Worm (Caenorhabditis elegans) whole organism, L2 larva: ENCODE results near the gene T19C3.4.

Source experiments
- C34F6.9 ChIP-seq: fragments of 150-350 bp; optimal IDR thresholded peaks from 2 replicates; lab custom pipeline; 2014; ENCODE audit warnings: missing biosample characterization, missing genetic modification characterization
- F13H6.1 ChIP-seq: sonication (generic microtip); optimal IDR thresholded peaks from 2 replicates; lab custom pipeline; 2016; ENCODE audit warnings: missing genetic modification characterization, missing compliant biosample characterization
- R02D3.7 ChIP-seq: fragments of 150-350 bp; optimal IDR thresholded peaks from 2 replicates; lab custom pipeline; 2014; ENCODE audit warnings: missing biosample characterization, missing genetic modification characterization
- Y55F3AM.14 ChIP-seq: fragments of 200-800 bp; sonication (Bioruptor generic); optimal IDR thresholded peaks from 2 replicates; lab custom pipeline; 2018; ENCODE audit warnings: mild to moderate bottlenecking, missing genetic modification characterization, missing compliant biosample characterization
- ZK546.5 ChIP-seq: sonication (generic microtip); optimal IDR thresholded peaks from 2 replicates; lab custom pipeline; 2017; ENCODE audit warnings: missing biosample characterization, missing genetic modification characterization
- alr-1 ChIP-seq: fragments of 150-350 bp; optimal IDR thresholded peaks from 2 replicates; lab custom pipeline; 2014; ENCODE audit warnings: missing biosample characterization, missing genetic modification characterization
- aly-2 ChIP-seq: fragments of 150-350 bp; optimal IDR thresholded peaks from 2 replicates; lab custom pipeline; 2014; ENCODE audit warnings: missing biosample characterization, missing genetic modification characterization
- ama-1 ChIP-seq: fragments of 150-350 bp; optimal IDR thresholded peaks from 2 replicates; lab custom pipeline; 2018; ENCODE audit warnings: inconsistent platforms
- ceh-16 ChIP-seq: fragments of 150-350 bp; optimal IDR thresholded peaks from 2 replicates; lab custom pipeline; 2014; ENCODE audit warnings: missing biosample characterization, missing genetic modification characterization
- ceh-82 ChIP-seq: fragments of 150-350 bp; optimal IDR thresholded peaks from 2 replicates; lab custom pipeline; 2014; ENCODE audit warnings: missing biosample characterization, missing genetic modification characterization
- crh-2 ChIP-seq: sonication (generic microtip); optimal IDR thresholded peaks from 2 replicates; lab custom pipeline; 2017; ENCODE audit warnings: missing biosample characterization, missing genetic modification characterization
- dmd-4 ChIP-seq: sonication (generic microtip); optimal IDR thresholded peaks from 2 replicates; lab custom pipeline; 2017; ENCODE audit warnings: missing biosample characterization, missing genetic modification characterization
- egl-27 ChIP-seq: sonication (generic microtip); optimal IDR thresholded peaks from 3 replicates; lab custom pipeline; 2017; ENCODE audit warnings: missing biosample characterization, missing genetic modification reagents, missing genetic modification characterization
- elt-3 ChIP-seq: sonication (generic microtip); optimal IDR thresholded peaks from 2 replicates; lab custom pipeline; 2017; ENCODE audit warnings: missing biosample characterization, missing genetic modification characterization
- fos-1 ChIP-seq: fragments of 150-350 bp; optimal IDR thresholded peaks from 2 replicates; lab custom pipeline; 2014; ENCODE audit warnings: missing biosample characterization, missing genetic modification characterization
- gmeb-1 ChIP-seq: fragments of 150-350 bp; optimal IDR thresholded peaks from 2 replicates; lab custom pipeline; 2014; ENCODE audit warnings: missing biosample characterization, missing genetic modification characterization
- lin-11 ChIP-seq: fragments of 150-350 bp; sonication (generic microtip); optimal IDR thresholded peaks from 2 replicates; lab custom pipeline; 2014; ENCODE audit warnings: missing biosample characterization, missing genetic modification characterization, inconsistent platforms, mixed read lengths
- lin-13 ChIP-seq: fragments of 150-350 bp; optimal IDR thresholded peaks from 2 replicates; lab custom pipeline; 2014; ENCODE audit warnings: missing biosample characterization, missing genetic modification reagents, missing genetic modification characterization
- lin-39 ChIP-seq: fragments of 150-350 bp; optimal IDR thresholded peaks from 2 replicates; lab custom pipeline; 2014; ENCODE audit warnings: missing biosample characterization, missing genetic modification reagents, missing genetic modification characterization
- mab-5 ChIP-seq: fragments of 150-350 bp; optimal IDR thresholded peaks from 2 replicates; lab custom pipeline; 2014; ENCODE audit warnings: missing biosample characterization, missing genetic modification characterization
- mdl-1 ChIP-seq, 2 experiments: fragments of 150-350 bp in 1 of 2; sonication (generic microtip) in 1 of 2; optimal IDR thresholded peaks; 2 replicates each; lab custom pipeline; 2017; ENCODE audit warnings: missing biosample characterization in 2 of 2, missing genetic modification characterization in 2 of 2
- nhr-10 ChIP-seq: sonication (generic microtip); optimal IDR thresholded peaks from 2 replicates; lab custom pipeline; 2017; ENCODE audit warnings: missing biosample characterization, missing genetic modification characterization
- nhr-12 ChIP-seq: fragments of 150-350 bp; optimal IDR thresholded peaks from 2 replicates; lab custom pipeline; 2014; ENCODE audit warnings: missing biosample characterization, missing genetic modification characterization
- nhr-129 ChIP-seq: fragments of 150-350 bp; optimal IDR thresholded peaks from 2 replicates; lab custom pipeline; 2014; ENCODE audit warnings: missing biosample characterization, missing genetic modification characterization
- nhr-21 ChIP-seq: fragments of 150-350 bp; optimal IDR thresholded peaks from 2 replicates; lab custom pipeline; 2014; ENCODE audit warnings: missing biosample characterization, missing genetic modification characterization
- nhr-23 ChIP-seq: fragments of 150-350 bp; optimal IDR thresholded peaks from 2 replicates; lab custom pipeline; 2014; ENCODE audit warnings: missing biosample characterization, missing genetic modification reagents, missing genetic modification characterization
- nhr-237 ChIP-seq: fragments of 150-350 bp; optimal IDR thresholded peaks from 2 replicates; lab custom pipeline; 2014; ENCODE audit warnings: missing biosample characterization, missing genetic modification characterization
- nhr-25 ChIP-seq: fragments of 150-350 bp; sonication (generic microtip); optimal IDR thresholded peaks from 3 replicates; lab custom pipeline; 2014; ENCODE audit warnings: missing biosample characterization, missing genetic modification characterization
- nhr-6 ChIP-seq: fragments of 150-350 bp; optimal IDR thresholded peaks from 2 replicates; lab custom pipeline; 2014; ENCODE audit warnings: missing biosample characterization, missing genetic modification characterization
- nhr-77 ChIP-seq: fragments of 150-350 bp; optimal IDR thresholded peaks from 2 replicates; lab custom pipeline; 2014; ENCODE audit warnings: missing biosample characterization, missing genetic modification characterization
- peb-1 ChIP-seq: fragments of 150-350 bp; optimal IDR thresholded peaks from 2 replicates; lab custom pipeline; 2014; ENCODE audit warnings: missing biosample characterization, missing genetic modification characterization
- sem-4 ChIP-seq: fragments of 150-350 bp; optimal IDR thresholded peaks from 2 replicates; lab custom pipeline; 2014; ENCODE audit warnings: missing biosample characterization, missing genetic modification reagents, missing genetic modification characterization
- skn-1 ChIP-seq: sonication (generic microtip); optimal IDR thresholded peaks from 2 replicates; lab custom pipeline; 2017; ENCODE audit warnings: missing biosample characterization, missing genetic modification characterization
- sma-3 ChIP-seq: sonication (generic microtip); optimal IDR thresholded peaks from 2 replicates; lab custom pipeline; 2016; ENCODE audit warnings: missing genetic modification reagents, missing genetic modification characterization, missing compliant biosample characterization
- sma-9 ChIP-seq, 2 experiments: fragments of 150-350 bp in 1 of 2; sonication (generic microtip) in 1 of 2; optimal IDR thresholded peaks; 2 replicates each; lab custom pipeline; 2014 to 2016; ENCODE audit warnings: missing genetic modification characterization in 2 of 2, mild to moderate bottlenecking in 1 of 2, missing biosample characterization in 1 of 2, missing compliant biosample characterization in 1 of 2, missing genetic modification reagents in 1 of 2, moderate library complexity in 1 of 2
- snpc-4 ChIP-seq: fragments of 150-350 bp; optimal IDR thresholded peaks from 2 replicates; lab custom pipeline; 2014; ENCODE audit warnings: missing biosample characterization, missing genetic modification characterization
- unc-39 ChIP-seq: fragments of 150-350 bp; optimal IDR thresholded peaks from 2 replicates; lab custom pipeline; 2014; ENCODE audit warnings: missing biosample characterization, missing genetic modification characterization
- unc-55 ChIP-seq: fragments of 150-350 bp; sonication (generic microtip); optimal IDR thresholded peaks from 3 replicates; lab custom pipeline; 2014; ENCODE audit warnings: missing biosample characterization, missing genetic modification reagents, missing genetic modification characterization
- zag-1 ChIP-seq: fragments of 150-350 bp; optimal IDR thresholded peaks from 2 replicates; lab custom pipeline; 2014; ENCODE audit warnings: missing biosample characterization, missing genetic modification characterization
- ztf-1 ChIP-seq: fragments of 200-800 bp; sonication (Bioruptor generic); conservative IDR thresholded peaks from 2 replicates; pipeline ENCODE4 v1.3.6; 2022; ENCODE audit warnings: missing genetic modification characterization, missing compliant biosample characterization
- ztf-11 ChIP-seq: sonication (generic microtip); optimal IDR thresholded peaks from 2 replicates; lab custom pipeline; 2017; ENCODE audit warnings: missing biosample characterization, missing genetic modification characterization
- ztf-4 ChIP-seq: fragments of 150-350 bp; optimal IDR thresholded peaks from 2 replicates; lab custom pipeline; 2014; ENCODE audit warnings: missing biosample characterization, missing genetic modification characterization

T19C3.4 gene

DNA sequence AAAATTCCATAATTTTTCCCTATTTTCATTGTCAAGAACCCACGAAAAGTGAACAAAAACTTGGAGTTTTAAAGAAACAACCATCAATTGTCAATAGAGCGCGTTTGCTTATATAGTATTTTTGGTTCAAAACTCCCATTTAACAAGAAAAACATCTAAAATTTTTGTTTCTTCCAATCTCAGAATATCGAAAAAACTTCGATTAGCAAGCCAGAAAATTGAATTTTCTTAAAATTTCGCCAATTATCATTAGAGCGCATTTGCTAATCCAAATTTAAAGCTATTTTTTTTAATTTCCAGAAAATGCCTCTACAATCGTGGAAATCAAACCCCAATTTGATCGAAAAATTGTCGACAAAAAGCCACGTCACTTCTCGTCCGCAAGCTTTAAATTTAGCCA lies 26.4 kb upstream of the T19C3.4 start, which contains the start of gene orai-1:
orai-1 (plus strand) TSS at position 301 of the 400 bp plus-strand sequence.
- TF ChIP-seq lin-11 (no peak), skn-1 (tag; lab: Kevin White, UChicago) (no peak), C34F6.9 (tag; lab: Kevin White, UChicago) (no peak), alr-1 (no peak), mdl-1 (tag; optimal IDR thresholded peaks at IDR 0.05; lab: Kevin White, UChicago) (no peak), aly-2 (tag; lab: Kevin White, UChicago) (no peak), mab-5 (no peak), R02D3.7 (tag; lab: Kevin White, UChicago) (no peak), nhr-10 (tag; lab: Kevin White, UChicago) (no peak), nhr-21 (no peak), dmd-4 (tag; lab: Kevin White, UChicago) (no peak), nhr-23 (no peak), Y55F3AM.14 (GFP tag; lab: Kevin White, UChicago) (no peak)

DNA sequence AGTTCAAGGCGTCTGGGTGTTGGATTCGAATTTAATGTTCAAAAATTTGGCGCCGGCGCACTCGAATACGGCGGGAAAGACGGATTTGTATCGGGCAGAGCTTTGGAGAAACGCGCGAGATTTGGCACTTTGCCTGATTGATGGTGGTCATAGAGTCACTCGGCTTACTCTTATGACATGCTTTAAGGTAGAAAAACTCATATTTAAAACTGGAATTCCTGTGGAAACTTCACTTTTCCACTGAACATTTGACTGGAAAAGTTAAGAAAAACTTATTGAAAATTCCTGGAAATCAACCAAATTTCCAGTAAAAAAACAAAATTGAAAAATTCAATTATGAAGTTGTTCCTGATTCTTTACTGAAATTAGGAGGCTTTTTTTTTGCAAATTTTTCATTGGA lies 24.6 kb upstream of the T19C3.4 start:
- TF ChIP-seq nhr-129 (tag; lab: Kevin White, UChicago) (no peak), skn-1 (tag; lab: Kevin White, UChicago) (no peak), elt-3 (tag; lab: Kevin White, UChicago) (no peak), peb-1 (no peak), nhr-237 (tag; lab: Kevin White, UChicago) (no peak), nhr-12 (tag; lab: Kevin White, UChicago) (no peak), ceh-82 (no peak), F13H6.1 (tag; lab: Kevin White, UChicago) (no peak), aly-2 (tag; lab: Kevin White, UChicago) (no peak), R02D3.7 (tag; lab: Kevin White, UChicago) (no peak), lin-13 (no peak), nhr-25 (no peak), sma-3 (GFP tag; lab: Kevin White, UChicago) (no peak), sem-4 (tag; lab: Kevin White, UChicago) (no peak), C34F6.9 (tag; lab: Kevin White, UChicago) (no peak)

DNA sequence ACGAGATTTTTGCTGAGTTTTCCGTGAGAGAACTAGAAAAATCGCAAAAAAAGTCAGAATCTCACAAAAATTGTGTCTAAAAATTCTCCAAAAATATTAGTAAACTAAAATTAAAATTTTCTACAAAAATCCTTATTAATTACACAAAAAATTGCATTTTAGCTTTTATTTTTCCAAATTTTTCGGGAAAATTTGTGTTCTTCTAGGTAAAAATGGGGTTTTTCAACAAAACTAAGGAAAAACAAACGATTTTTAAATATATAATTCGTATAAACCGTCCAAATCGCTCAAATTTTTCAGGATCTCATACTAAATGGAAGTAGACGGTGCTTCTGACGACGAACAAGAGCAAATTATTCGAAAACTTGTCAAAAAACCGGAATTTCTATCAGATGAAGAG lies 21.7 kb upstream of the T19C3.4 start, which contains the start of gene W06E11.1:
W06E11.1 (plus strand) TSS at position 301 of the 400 bp plus-strand sequence.
- TF ChIP-seq sma-3 (GFP tag; lab: Kevin White, UChicago) (no peak), ztf-4 (no peak), unc-39 (tag; lab: Kevin White, UChicago) (no peak), nhr-10 (tag; lab: Kevin White, UChicago) (no peak), dmd-4 (tag; lab: Kevin White, UChicago) (no peak), nhr-25 (no peak), mdl-1 (tag; optimal IDR thresholded peaks at IDR 0.05; lab: Kevin White, UChicago) (no peak), crh-2 (tag; lab: Kevin White, UChicago) (no peak), ztf-1 (GFP tag; lab: Robert Waterston, UW) (no peak), Y55F3AM.14 (GFP tag; lab: Kevin White, UChicago) (no peak), alr-1 (no peak), egl-27 (tag; lab: Kevin White, UChicago) (no peak), peb-1 (no peak), F13H6.1 (tag; lab: Kevin White, UChicago) (no peak), nhr-237 (tag; lab: Kevin White, UChicago) (no peak), lin-39 (tag; lab: Kevin White, UChicago) (no peak)

DNA sequence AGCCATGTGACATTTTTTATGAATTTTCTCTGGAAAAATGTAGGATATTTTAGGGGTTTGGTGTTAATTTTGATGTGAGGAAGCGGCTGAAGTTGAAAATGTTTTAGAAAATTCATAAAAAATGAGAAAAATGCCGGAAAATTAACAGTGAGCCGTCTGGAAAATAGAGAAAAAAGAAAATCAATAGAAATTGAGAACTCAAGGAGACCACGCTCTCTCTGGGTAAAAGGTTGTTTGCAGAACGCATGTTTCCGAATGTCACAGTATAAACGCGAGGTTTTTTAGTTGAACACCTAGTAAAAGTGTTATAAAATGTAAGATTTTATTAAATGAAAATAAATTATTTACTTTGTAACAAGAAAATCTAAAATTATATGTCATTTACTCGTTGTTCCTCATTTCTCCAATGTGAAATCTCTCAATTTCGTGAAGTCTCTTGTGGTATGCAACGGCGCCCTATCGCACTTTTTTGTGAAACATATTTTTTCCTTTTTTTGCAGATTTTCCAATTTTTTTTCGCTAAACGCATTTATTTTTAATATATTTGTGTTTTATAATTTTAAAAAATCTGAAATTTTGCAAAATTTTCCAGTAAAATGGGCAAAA lies 20.2 kb upstream of the T19C3.4 start, which contains the start of the genes tag-266 and tag-267:
tag-266 (minus strand) TSS at position 29 of the 606 bp plus-strand sequence.
tag-267 (plus strand) TSS at position 593 of the 606 bp plus-strand sequence.
- TF ChIP-seq unc-39 (tag; lab: Kevin White, UChicago) (no peak), Y55F3AM.14 (GFP tag; lab: Kevin White, UChicago) (peak; percentile 32), ceh-16 (no peak), nhr-12 (tag; lab: Kevin White, UChicago) (no peak), snpc-4 (tag; lab: Kevin White, UChicago) (peak; percentile 13), nhr-21 (peak; percentile 4), ama-1 (no peak), unc-55 (GFP tag; lab: Kevin White, UChicago) (peak; percentile 92), fos-1 (tag; lab: Kevin White, UChicago) (peak; percentile 59), nhr-237 (tag; lab: Kevin White, UChicago) (no peak), nhr-77 (tag; lab: Kevin White, UChicago) (no peak), ceh-82 (no peak), egl-27 (tag; lab: Kevin White, UChicago) (no peak), mab-5 (no peak), R02D3.7 (tag; lab: Kevin White, UChicago) (no peak), nhr-23 (no peak), sma-9 (GFP tag; optimal IDR thresholded peaks at IDR 0.05; lab: Kevin White, UChicago) (no peak), sma-9 (tag; optimal IDR thresholded peaks at IDR 0.05; lab: Kevin White, UChicago) (no peak), F13H6.1 (tag; lab: Kevin White, UChicago) (peak; percentile 66), ZK546.5 (tag; lab: Kevin White, UChicago) (no peak), crh-2 (tag; lab: Kevin White, UChicago) (peak; percentile 81), zag-1 (tag; lab: Kevin White, UChicago) (peak; percentile 15), gmeb-1 (tag; lab: Kevin White, UChicago) (peak; percentile 52), C34F6.9 (tag; lab: Kevin White, UChicago) (peak; percentile 90), nhr-25 (peak; percentile 49), alr-1 (no peak), dmd-4 (tag; lab: Kevin White, UChicago) (no peak), mdl-1 (tag; optimal IDR thresholded peaks at IDR 0.05; lab: Kevin White, UChicago) (peak in 1 of 2 experiments; percentile 12), aly-2 (tag; lab: Kevin White, UChicago) (no peak), nhr-6 (tag; lab: Kevin White, UChicago) (no peak), lin-13 (peak; percentile 9), nhr-129 (tag; lab: Kevin White, UChicago) (peak; percentile 49), ztf-11 (tag; lab: Kevin White, UChicago) (no peak), nhr-10 (tag; lab: Kevin White, UChicago) (no peak)
